Worm (Caenorhabditis elegans) whole organism, L3 larva: Measurements from ENCODE around the gene sek-1.

Experiments used
- R02D3.7 ChIP-seq: fragments of 150-350 bp; optimal IDR thresholded peaks from 2 replicates; lab custom pipeline; 2014; ENCODE audit warnings: missing biosample characterization, missing genetic modification characterization
- ZK546.5 ChIP-seq: sonication (generic microtip); optimal IDR thresholded peaks from 2 replicates; lab custom pipeline; 2017; ENCODE audit warnings: missing biosample characterization, missing genetic modification characterization
- aly-2 ChIP-seq: fragments of 150-350 bp; optimal IDR thresholded peaks from 2 replicates; lab custom pipeline; 2014; ENCODE audit warnings: missing biosample characterization, missing genetic modification characterization
- ama-1 ChIP-seq: fragments of 150-350 bp; optimal IDR thresholded peaks from 2 replicates; lab custom pipeline; 2018
- ceh-16 ChIP-seq: sonication (generic microtip); optimal IDR thresholded peaks from 2 replicates; lab custom pipeline; 2017; ENCODE audit warnings: missing biosample characterization, missing genetic modification characterization
- ceh-28 ChIP-seq: fragments of 150-350 bp; optimal IDR thresholded peaks from 2 replicates; lab custom pipeline; 2014; ENCODE audit warnings: missing biosample characterization, missing genetic modification reagents, missing genetic modification characterization
- ceh-82 ChIP-seq: fragments of 150-350 bp; optimal IDR thresholded peaks from 2 replicates; lab custom pipeline; 2014; ENCODE audit warnings: missing biosample characterization, missing genetic modification characterization
- ceh-9 ChIP-seq: sonication (generic microtip); optimal IDR thresholded peaks from 2 replicates; lab custom pipeline; 2018; ENCODE audit warnings: missing biosample characterization, missing genetic modification characterization
- daf-12 ChIP-seq: fragments of 150-350 bp; optimal IDR thresholded peaks from 2 replicates; lab custom pipeline; 2014; ENCODE audit warnings: missing biosample characterization, missing genetic modification reagents, missing genetic modification characterization
- egl-27 ChIP-seq: sonication (generic microtip); optimal IDR thresholded peaks from 4 replicates; lab custom pipeline; 2017; ENCODE audit warnings: missing biosample characterization, missing genetic modification reagents, missing genetic modification characterization
- egl-5 ChIP-seq: fragments of 150-350 bp; optimal IDR thresholded peaks from 2 replicates; lab custom pipeline; 2017; ENCODE audit warnings: missing biosample characterization, missing genetic modification reagents, missing genetic modification characterization, inconsistent platforms
- elt-1 ChIP-seq: fragments of 150-350 bp; optimal IDR thresholded peaks from 2 replicates; lab custom pipeline; 2014; ENCODE audit warnings: missing biosample characterization, missing genetic modification characterization
- elt-2 ChIP-seq: sonication (generic microtip); optimal IDR thresholded peaks from 2 replicates; lab custom pipeline; 2016; ENCODE audit warnings: missing genetic modification reagents, mild to moderate bottlenecking, missing genetic modification characterization, missing compliant biosample characterization
- elt-3 ChIP-seq, 3 experiments: fragments of 150-350 bp in 1 of 3; sonication (generic microtip) in 2 of 3; optimal IDR thresholded peaks; 2 replicates in 2 of 3; 4 replicates in 1 of 3; lab custom pipeline; 2014 to 2017; ENCODE audit warnings: missing biosample characterization in 3 of 3, missing genetic modification characterization in 3 of 3
- eor-1 ChIP-seq, 2 experiments: fragments of 150-350 bp; optimal IDR thresholded peaks; 2 replicates each; lab custom pipeline; 2014 to 2018; ENCODE audit warnings: missing biosample characterization in 2 of 2, missing genetic modification characterization in 2 of 2
- fkh-10 ChIP-seq: sonication (generic microtip); optimal IDR thresholded peaks from 2 replicates; lab custom pipeline; 2017; ENCODE audit warnings: missing biosample characterization, missing genetic modification reagents, missing genetic modification characterization
- fkh-2 ChIP-seq: fragments of 150-350 bp; optimal IDR thresholded peaks from 2 replicates; lab custom pipeline; 2014; ENCODE audit warnings: missing biosample characterization, missing genetic modification reagents, missing genetic modification characterization
- fos-1 ChIP-seq: fragments of 150-350 bp; optimal IDR thresholded peaks from 2 replicates; lab custom pipeline; 2014; ENCODE audit warnings: missing biosample characterization, missing genetic modification characterization
- hmg-11 ChIP-seq: sonication (generic microtip); optimal IDR thresholded peaks from 2 replicates; lab custom pipeline; 2016; ENCODE audit warnings: missing genetic modification characterization, missing compliant biosample characterization
- jun-1 ChIP-seq: fragments of 150-350 bp; optimal IDR thresholded peaks from 2 replicates; lab custom pipeline; 2014; ENCODE audit warnings: missing biosample characterization, missing genetic modification reagents, missing genetic modification characterization
- lin-15B ChIP-seq: fragments of 150-350 bp; optimal IDR thresholded peaks from 2 replicates; lab custom pipeline; 2014; ENCODE audit warnings: missing biosample characterization, missing genetic modification characterization
- lin-39 ChIP-seq: fragments of 150-350 bp; optimal IDR thresholded peaks from 2 replicates; lab custom pipeline; 2018; ENCODE audit warnings: missing biosample characterization, missing genetic modification reagents, missing genetic modification characterization
- lsy-12 ChIP-seq: sonication (generic microtip); optimal IDR thresholded peaks from 2 replicates; lab custom pipeline; 2016; ENCODE audit warnings: mild to moderate bottlenecking, missing genetic modification characterization, missing compliant biosample characterization
- mdl-1 ChIP-seq: fragments of 150-350 bp; optimal IDR thresholded peaks from 2 replicates; lab custom pipeline; 2014; ENCODE audit warnings: missing biosample characterization, missing genetic modification characterization
- mml-1 ChIP-seq: fragments of 150-350 bp; sonication (generic microtip); optimal IDR thresholded peaks from 3 replicates; lab custom pipeline; 2014; ENCODE audit warnings: missing biosample characterization, missing genetic modification characterization
- nfya-1 ChIP-seq: sonication (generic microtip); optimal IDR thresholded peaks from 2 replicates; lab custom pipeline; 2017; ENCODE audit warnings: missing genetic modification characterization, mild to moderate bottlenecking, missing compliant biosample characterization, antibody characterized with exemption, moderate library complexity; ENCODE audit not compliant: insufficient read depth
- nhr-11 ChIP-seq: fragments of 150-350 bp; optimal IDR thresholded peaks from 2 replicates; lab custom pipeline; 2014; ENCODE audit warnings: missing biosample characterization, missing genetic modification characterization
- nhr-12 ChIP-seq: fragments of 150-350 bp; optimal IDR thresholded peaks from 2 replicates; lab custom pipeline; 2014; ENCODE audit warnings: missing biosample characterization, missing genetic modification characterization
- nhr-23 ChIP-seq: fragments of 150-350 bp; optimal IDR thresholded peaks from 2 replicates; lab custom pipeline; 2014; ENCODE audit warnings: missing biosample characterization, missing genetic modification reagents, missing genetic modification characterization
- nhr-237 ChIP-seq: fragments of 150-350 bp; optimal IDR thresholded peaks from 2 replicates; lab custom pipeline; 2014; ENCODE audit warnings: missing biosample characterization, missing genetic modification characterization
- nhr-25 ChIP-seq: sonication (generic microtip); optimal IDR thresholded peaks from 2 replicates; lab custom pipeline; 2017; ENCODE audit warnings: missing biosample characterization, missing genetic modification characterization
- nhr-28 ChIP-seq: fragments of 150-350 bp; optimal IDR thresholded peaks from 2 replicates; lab custom pipeline; 2014; ENCODE audit warnings: missing biosample characterization, missing genetic modification characterization
- nhr-43 ChIP-seq: sonication (generic microtip); optimal IDR thresholded peaks from 2 replicates; lab custom pipeline; 2016; ENCODE audit warnings: mild to moderate bottlenecking, missing genetic modification characterization, missing compliant biosample characterization; ENCODE audit not compliant: poor library complexity, severe bottlenecking
- nhr-67 ChIP-seq: fragments of 150-350 bp; optimal IDR thresholded peaks from 2 replicates; lab custom pipeline; 2014; ENCODE audit warnings: missing biosample characterization, missing genetic modification characterization
- nhr-76 ChIP-seq: fragments of 150-350 bp; sonication (generic microtip); optimal IDR thresholded peaks from 5 replicates; lab custom pipeline; 2014; ENCODE audit warnings: missing biosample characterization, missing genetic modification characterization
- nhr-77 ChIP-seq: fragments of 150-350 bp; optimal IDR thresholded peaks from 2 replicates; lab custom pipeline; 2014; ENCODE audit warnings: missing biosample characterization, missing genetic modification characterization
- pha-4 ChIP-seq: fragments of 150-350 bp; optimal IDR thresholded peaks from 2 replicates; lab custom pipeline; 2014; ENCODE audit warnings: missing biosample characterization, missing genetic modification reagents, missing genetic modification characterization
- pqm-1 ChIP-seq: fragments of 150-350 bp; optimal IDR thresholded peaks from 2 replicates; lab custom pipeline; 2017; ENCODE audit warnings: missing biosample characterization, missing genetic modification characterization, inconsistent platforms
- sea-2 ChIP-seq: fragments of 150-350 bp; sonication (generic microtip); optimal IDR thresholded peaks from 4 replicates; lab custom pipeline; 2014; ENCODE audit warnings: missing biosample characterization, missing genetic modification reagents, missing genetic modification characterization
- skn-1 ChIP-seq: fragments of 150-350 bp; optimal IDR thresholded peaks from 2 replicates; lab custom pipeline; 2014; ENCODE audit warnings: missing biosample characterization, missing genetic modification characterization
- snpc-4 ChIP-seq: fragments of 150-350 bp; optimal IDR thresholded peaks from 2 replicates; lab custom pipeline; 2014; ENCODE audit warnings: missing biosample characterization, missing genetic modification characterization
- tbx-2 ChIP-seq: sonication (generic microtip); optimal IDR thresholded peaks from 2 replicates; lab custom pipeline; 2016; ENCODE audit warnings: mild to moderate bottlenecking, missing genetic modification characterization, missing compliant biosample characterization
- unc-39 ChIP-seq: sonication (generic microtip); optimal IDR thresholded peaks from 4 replicates; lab custom pipeline; 2017; ENCODE audit warnings: missing biosample characterization, missing genetic modification characterization
- unc-62 ChIP-seq: fragments of 150-350 bp; sonication (generic microtip); optimal IDR thresholded peaks from 4 replicates; lab custom pipeline; 2014; ENCODE audit warnings: missing biosample characterization, missing genetic modification reagents, missing genetic modification characterization
- zag-1 ChIP-seq: fragments of 150-350 bp; optimal IDR thresholded peaks from 2 replicates; lab custom pipeline; 2014; ENCODE audit warnings: missing biosample characterization, missing genetic modification characterization
- ztf-11 ChIP-seq: fragments of 150-350 bp; optimal IDR thresholded peaks from 2 replicates; lab custom pipeline; 2014; ENCODE audit warnings: missing biosample characterization, missing genetic modification characterization
- ztf-4 ChIP-seq: fragments of 150-350 bp; optimal IDR thresholded peaks from 2 replicates; lab custom pipeline; 2014; ENCODE audit warnings: missing biosample characterization, missing genetic modification characterization

The sek-1 gene

ce11 chrX:7823108-7823704 is 6.7 kb downstream of the sek-1 start, which contains the start of gene eef-1A.2 (continued):
- peak; percentile 81 for TF ChIP-seq nhr-11
- peak in 1 of 3 experiments; percentile 82 for TF ChIP-seq elt-3 (tag; optimal IDR thresholded peaks at IDR 0.05; lab: Kevin White, UChicago)
- TF ChIP-seq jun-1, result peak; percentile 96
- peak; percentile 84 for TF ChIP-seq pqm-1 (tag; lab: Kevin White, UChicago)
- peak; percentile 93 for TF ChIP-seq lin-15B (tag; lab: Kevin White, UChicago)
- TF ChIP-seq fkh-2 (tag; lab: Kevin White, UChicago), result peak; percentile 74
- no peak for TF ChIP-seq nhr-12 (tag; lab: Kevin White, UChicago)
- TF ChIP-seq nhr-23 (tag; lab: Kevin White, UChicago), result peak; percentile 91
- peak; percentile 98 for TF ChIP-seq nfya-1 (tag; lab: Kevin White, UChicago)
- peak; percentile 96 for TF ChIP-seq egl-5 (tag; lab: Kevin White, UChicago)
- peak; percentile 70 for TF ChIP-seq ama-1 (lab: Kevin White, UChicago)
- peak; percentile 99 for TF ChIP-seq fkh-10 (GFP tag; lab: Kevin White, UChicago)
- TF ChIP-seq snpc-4 (tag; lab: Kevin White, UChicago), result peak; percentile 78
- peak; percentile 52 for TF ChIP-seq elt-1
- TF ChIP-seq ztf-4 (tag; lab: Kevin White, UChicago), result peak; percentile 51
- no peak for TF ChIP-seq nhr-237 (tag; lab: Kevin White, UChicago)
- TF ChIP-seq nhr-77 (tag; lab: Kevin White, UChicago), result peak; percentile 71
- peak; percentile 89 for TF ChIP-seq skn-1 (tag; lab: Kevin White, UChicago)

ce11 chrX:7825707-7826106 is 9.2 kb downstream of the sek-1 start:
- TF ChIP-seq nhr-11, result no peak
- TF ChIP-seq skn-1 (tag; lab: Kevin White, UChicago), result no peak
- TF ChIP-seq fkh-2 (tag; lab: Kevin White, UChicago), result no peak
- TF ChIP-seq nhr-76 (tag; lab: Kevin White, UChicago), result no peak
- no peak for TF ChIP-seq unc-39 (tag; lab: Kevin White, UChicago)
- no peak for TF ChIP-seq ceh-9 (tag; lab: Kevin White, UChicago)
- peak; percentile 84 for TF ChIP-seq nhr-25 (tag; lab: Kevin White, UChicago)
- no peak for TF ChIP-seq sea-2
- TF ChIP-seq hmg-11, result peak; percentile 4
- no peak for TF ChIP-seq R02D3.7 (tag; lab: Kevin White, UChicago)
- TF ChIP-seq egl-27, result no peak
- no peak for TF ChIP-seq ceh-82 (tag; lab: Kevin White, UChicago)
- TF ChIP-seq snpc-4 (tag; lab: Kevin White, UChicago), result no peak
- TF ChIP-seq nhr-67 (tag; lab: Kevin White, UChicago), result no peak
- peak; percentile 26 for TF ChIP-seq lin-39 (tag; lab: Kevin White, UChicago)
- TF ChIP-seq fkh-10 (GFP tag; lab: Kevin White, UChicago), result no peak
- peak; percentile 84 for TF ChIP-seq ceh-28
- TF ChIP-seq ceh-16 (tag; lab: Kevin White, UChicago), result no peak
- TF ChIP-seq lsy-12, result peak; percentile 26
- TF ChIP-seq pqm-1 (tag; lab: Kevin White, UChicago), result no peak
- TF ChIP-seq ama-1 (lab: Kevin White, UChicago), result peak; percentile 77
- TF ChIP-seq ztf-11 (tag; lab: Kevin White, UChicago), result no peak
- TF ChIP-seq elt-2 (tag; lab: Kevin White, UChicago), result peak; percentile 50
- TF ChIP-seq daf-12 (tag; lab: Kevin White, UChicago), result no peak
- TF ChIP-seq lin-15B (tag; lab: Kevin White, UChicago), result no peak
- TF ChIP-seq ZK546.5 (tag; lab: Kevin White, UChicago), result no peak
- no peak for TF ChIP-seq nhr-28
- no peak for TF ChIP-seq nhr-77 (tag; lab: Kevin White, UChicago)
- TF ChIP-seq eor-1 (tag; optimal IDR thresholded peaks at IDR 0.05; lab: Kevin White, UChicago), result no peak
- peak; percentile 7 for TF ChIP-seq tbx-2 (tag; lab: Kevin White, UChicago)
- TF ChIP-seq fos-1 (tag; lab: Kevin White, UChicago), result no peak
- TF ChIP-seq nfya-1 (tag; lab: Kevin White, UChicago), result peak; percentile 56
- no peak for TF ChIP-seq zag-1 (tag; lab: Kevin White, UChicago)
- TF ChIP-seq egl-5 (tag; lab: Kevin White, UChicago), result peak; percentile 18
- peak; percentile 53 for TF ChIP-seq nhr-23 (tag; lab: Kevin White, UChicago)
- TF ChIP-seq nhr-43, result peak; percentile 31
- peak; percentile 70 for TF ChIP-seq pha-4
- TF ChIP-seq unc-62 (GFP tag; lab: Kevin White, UChicago), result no peak
- TF ChIP-seq elt-1, result peak; percentile 91
- no peak for TF ChIP-seq mdl-1 (tag; lab: Kevin White, UChicago)
- TF ChIP-seq nhr-12 (tag; lab: Kevin White, UChicago), result peak; percentile 13
- TF ChIP-seq elt-3 (tag; optimal IDR thresholded peaks at IDR 0.05; lab: Kevin White, UChicago), result peak in 2 of 3 experiments; percentile 50 to 58
- peak; percentile 41 for TF ChIP-seq jun-1
- TF ChIP-seq nhr-237 (tag; lab: Kevin White, UChicago), result no peak
- TF ChIP-seq ztf-4 (tag; lab: Kevin White, UChicago), result no peak
- no peak for TF ChIP-seq mml-1 (tag; lab: Kevin White, UChicago)
- no peak for TF ChIP-seq aly-2 (tag; lab: Kevin White, UChicago)
